Fruit fly (Drosophila melanogaster): Measurements from ENCODE around the gene CG42705.

dm6 chrX:7417875-7418274 lies 4.2 kb downstream of the CG42705 start:
- TF ChIP-seq ss (GFP tag; optimal IDR thresholded peaks at IDR 0.05) (no peak), net (GFP tag; optimal IDR thresholded peaks at IDR 0.05) (no peak), Ets21C (GFP tag; optimal IDR thresholded peaks at IDR 0.05) (no peak), fkh (GFP tag; optimal IDR thresholded peaks at IDR 0.05) (no peak), Eip75B (GFP tag; optimal IDR thresholded peaks at IDR 0.05) (no peak), OdsH (GFP tag; optimal IDR thresholded peaks at IDR 0.05) (no peak), lz (GFP tag; optimal IDR thresholded peaks at IDR 0.05) (no peak), CG8632 (GFP tag; optimal IDR thresholded peaks at IDR 0.05) (no peak), Lpt (GFP tag; optimal IDR thresholded peaks at IDR 0.05) (no peak), CG6854 (GFP tag; optimal IDR thresholded peaks at IDR 0.05) (no peak)
